Fruit fly (Drosophila melanogaster) whole organism, prepupa: Measurements from ENCODE around the gene CG31259.

Source experiments
- CG10631 ChIP-seq: fragments of 200-800 bp; sonication (Bioruptor generic); optimal IDR thresholded peaks from 2 replicates; lab custom pipeline; 2016; ENCODE audit warnings: missing biosample characterization, missing genetic modification characterization
- CG10669 ChIP-seq: fragments of 200-800 bp; sonication (Bioruptor generic); optimal IDR thresholded peaks from 3 replicates; lab custom pipeline; 2018; ENCODE audit warnings: missing biosample characterization, mild to moderate bottlenecking, missing genetic modification characterization, moderate library complexity
- CG16779 ChIP-seq: fragments of 200-800 bp; sonication (Bioruptor generic); optimal IDR thresholded peaks from 3 replicates; lab custom pipeline; 2017; ENCODE audit warnings: missing biosample characterization, mild to moderate bottlenecking, missing genetic modification characterization
- CG31627 ChIP-seq: fragments of 200-800 bp; sonication (Bioruptor generic); optimal IDR thresholded peaks from 3 replicates; lab custom pipeline; 2016; ENCODE audit warnings: missing biosample characterization, missing genetic modification characterization
- CG3919 ChIP-seq: fragments of 200-800 bp; sonication (Bioruptor generic); optimal IDR thresholded peaks from 3 replicates; lab custom pipeline; 2016; ENCODE audit warnings: missing biosample characterization, missing genetic modification characterization
- CG4318 ChIP-seq: fragments of 200-800 bp; sonication (Bioruptor generic); optimal IDR thresholded peaks from 3 replicates; lab custom pipeline; 2017; ENCODE audit warnings: missing biosample characterization, mild to moderate bottlenecking, missing genetic modification characterization
- CG6792 ChIP-seq: fragments of 200-800 bp; sonication (Bioruptor generic); optimal IDR thresholded peaks from 3 replicates; lab custom pipeline; 2016; ENCODE audit warnings: missing biosample characterization, missing genetic modification characterization
- CG6808 ChIP-seq: fragments of 200-800 bp; sonication (Bioruptor generic); optimal IDR thresholded peaks from 3 replicates; lab custom pipeline; 2017; ENCODE audit warnings: missing biosample characterization, missing genetic modification characterization, mild to moderate bottlenecking, moderate library complexity, missing genetic modification reagents
- CG6854 ChIP-seq: fragments of 200-800 bp; sonication (Bioruptor generic); optimal IDR thresholded peaks from 2 replicates; lab custom pipeline; 2017; ENCODE audit warnings: missing biosample characterization, mild to moderate bottlenecking, missing genetic modification characterization
- CG7368 ChIP-seq: fragments of 200-800 bp; sonication (Bioruptor generic); optimal IDR thresholded peaks from 3 replicates; lab custom pipeline; 2016; ENCODE audit warnings: missing biosample characterization, missing genetic modification characterization
- CG8319 ChIP-seq: fragments of 200-800 bp; sonication (Bioruptor generic); optimal IDR thresholded peaks from 3 replicates; lab custom pipeline; 2016; ENCODE audit warnings: missing biosample characterization, missing genetic modification characterization
- CG9139 ChIP-seq: fragments of 200-800 bp; sonication (Bioruptor generic); optimal IDR thresholded peaks from 3 replicates; lab custom pipeline; 2017; ENCODE audit warnings: missing biosample characterization, mild to moderate bottlenecking, missing genetic modification characterization
- Eip93F ChIP-seq: fragments of 200-800 bp; sonication (Bioruptor generic); optimal IDR thresholded peaks from 2 replicates; lab custom pipeline; 2016; ENCODE audit warnings: missing biosample characterization, mild to moderate bottlenecking, missing genetic modification characterization
- Ets21C ChIP-seq: fragments of 200-800 bp; sonication (Bioruptor generic); optimal IDR thresholded peaks from 3 replicates; lab custom pipeline; 2016; ENCODE audit warnings: missing biosample characterization, missing genetic modification characterization
- Ets96B ChIP-seq: fragments of 200-800 bp; optimal IDR thresholded peaks from 2 replicates; lab custom pipeline; 2019; ENCODE audit warnings: missing biosample characterization, mild to moderate bottlenecking, missing genetic modification characterization, moderate library complexity
- Hr38 ChIP-seq: sonication (Bioruptor generic); optimal IDR thresholded peaks from 2 replicates; lab custom pipeline; 2016; ENCODE audit warnings: missing biosample characterization, missing genetic modification characterization
- Hr39 ChIP-seq: fragments of 200-800 bp; sonication (Bioruptor generic); optimal IDR thresholded peaks from 2 replicates; lab custom pipeline; 2016; ENCODE audit warnings: missing biosample characterization, missing genetic modification characterization
- Hr4 ChIP-seq: fragments of 200-800 bp; sonication (Bioruptor generic); optimal IDR thresholded peaks from 3 replicates; lab custom pipeline; 2016; ENCODE audit warnings: missing biosample characterization, missing genetic modification characterization
- OdsH ChIP-seq: fragments of 200-800 bp; sonication (Bioruptor generic); optimal IDR thresholded peaks from 3 replicates; lab custom pipeline; 2016; ENCODE audit warnings: missing biosample characterization, missing genetic modification characterization
- Smox ChIP-seq: fragments of 200-800 bp; sonication (Bioruptor generic); optimal IDR thresholded peaks from 3 replicates; lab custom pipeline; 2016; ENCODE audit warnings: missing biosample characterization, missing genetic modification characterization
- Sox102F ChIP-seq: fragments of 200-800 bp; sonication (Bioruptor generic); optimal IDR thresholded peaks from 2 replicates; lab custom pipeline; 2016; ENCODE audit warnings: missing biosample characterization, mild to moderate bottlenecking, missing genetic modification characterization
- Sox14 ChIP-seq: fragments of 200-800 bp; sonication (Bioruptor generic); optimal IDR thresholded peaks from 3 replicates; lab custom pipeline; 2016; ENCODE audit warnings: missing biosample characterization, missing genetic modification characterization
- Sox15 ChIP-seq: fragments of 200-800 bp; sonication (Bioruptor generic); optimal IDR thresholded peaks from 3 replicates; lab custom pipeline; 2016; ENCODE audit warnings: missing biosample characterization, missing genetic modification characterization
- acj6 ChIP-seq: fragments of 200-800 bp; sonication (Bioruptor generic); optimal IDR thresholded peaks from 3 replicates; lab custom pipeline; 2016; ENCODE audit warnings: missing biosample characterization, missing genetic modification characterization
- cyc ChIP-seq: fragments of 200-800 bp; sonication (Bioruptor generic); optimal IDR thresholded peaks from 3 replicates; lab custom pipeline; 2016; ENCODE audit warnings: missing biosample characterization, missing genetic modification characterization
- dac ChIP-seq: fragments of 200-800 bp; sonication (Bioruptor generic); optimal IDR thresholded peaks from 2 replicates; lab custom pipeline; 2017; ENCODE audit warnings: missing biosample characterization, mild to moderate bottlenecking, missing genetic modification characterization
- dsx ChIP-seq: fragments of 200-800 bp; optimal IDR thresholded peaks from 3 replicates; lab custom pipeline; 2019; ENCODE audit warnings: missing biosample characterization, mild to moderate bottlenecking, missing genetic modification characterization, moderate library complexity; ENCODE audit not compliant: poor library complexity, severe bottlenecking
- eg ChIP-seq: fragments of 200-800 bp; sonication (Bioruptor generic); IDR thresholded peaks from 3 replicates; pipeline ENCODE4 v1.3.6; 2022; ENCODE audit warnings: missing biosample characterization, missing genetic modification characterization
- esn ChIP-seq: fragments of 200-800 bp; sonication (Bioruptor generic); optimal IDR thresholded peaks from 2 replicates; lab custom pipeline; 2016; ENCODE audit warnings: missing biosample characterization, mild to moderate bottlenecking, missing genetic modification characterization, moderate library complexity
- fd85E ChIP-seq: fragments of 200-800 bp; sonication (Bioruptor generic); optimal IDR thresholded peaks from 3 replicates; lab custom pipeline; 2016; ENCODE audit warnings: missing biosample characterization, missing genetic modification characterization
- fkh ChIP-seq: fragments of 200-800 bp; sonication (Bioruptor generic); optimal IDR thresholded peaks from 3 replicates; lab custom pipeline; 2017; ENCODE audit warnings: missing biosample characterization, mild to moderate bottlenecking, missing genetic modification characterization, moderate library complexity
- lz ChIP-seq: fragments of 200-800 bp; sonication (Bioruptor generic); optimal IDR thresholded peaks from 3 replicates; lab custom pipeline; 2016; ENCODE audit warnings: missing biosample characterization, missing genetic modification characterization
- svp ChIP-seq: fragments of 200-800 bp; sonication (Bioruptor generic); peaks from one replicate; lab custom pipeline; 2016; ENCODE audit warnings: missing biosample characterization, missing genetic modification characterization
- topi ChIP-seq: fragments of 200-800 bp; sonication (Bioruptor generic); optimal IDR thresholded peaks from 3 replicates; lab custom pipeline; 2016; ENCODE audit warnings: missing biosample characterization, missing genetic modification characterization
- vri ChIP-seq: fragments of 200-800 bp; sonication (Bioruptor generic); optimal IDR thresholded peaks from 3 replicates; lab custom pipeline; 2016; ENCODE audit warnings: missing biosample characterization, mild to moderate bottlenecking, missing genetic modification characterization

The CG31259 gene

dm6 chr3R:8561522-8561921 lies 37.8 kb downstream of the CG31259 start, which contains the start of gene pch2:
Gene pch2 (minus strand): TSS chr3R:8561764.
- TF ChIP-seq CG6792 (GFP tag; lab: Kevin White, UChicago) (no peak), Sox102F (GFP tag; lab: Kevin White, UChicago) (no peak), CG7368 (GFP tag; lab: Kevin White, UChicago) (no peak), Eip93F (GFP tag; lab: Kevin White, UChicago) (no peak), CG3919 (GFP tag; lab: Kevin White, UChicago) (no peak), Ets96B (no peak), OdsH (GFP tag; lab: Kevin White, UChicago) (no peak), dsx (GFP tag; lab: Kevin White, UChicago) (peak; percentile 66), CG8319 (GFP tag; lab: Kevin White, UChicago) (no peak), Hr4 (no peak), fd85E (GFP tag; lab: Kevin White, UChicago) (no peak), CG10669 (GFP tag; lab: Kevin White, UChicago) (no peak), Sox14 (GFP tag; lab: Kevin White, UChicago) (peak; percentile 73)
- TF ChIP-seq, all 60 proteins: peak for 2

- peak; percentile 1 for TF ChIP-seq svp
- TF ChIP-seq esn (GFP tag; lab: Kevin White, UChicago), result no peak
- TF ChIP-seq dsx (GFP tag; lab: Kevin White, UChicago), result no peak
- TF ChIP-seq Smox (GFP tag; lab: Kevin White, UChicago), result peak; percentile 22
- peak; percentile 22 for TF ChIP-seq cyc
- TF ChIP-seq CG6808 (GFP tag; lab: Kevin White, UChicago), result no peak
- TF ChIP-seq Hr39 (GFP tag; lab: Kevin White, UChicago), result peak; percentile 30
- TF ChIP-seq vri (GFP tag; lab: Kevin White, UChicago), result no peak
- no peak for TF ChIP-seq topi (GFP tag; lab: Kevin White, UChicago)
- TF ChIP-seq CG10631 (GFP tag; lab: Kevin White, UChicago), result peak; percentile 3
- no peak for TF ChIP-seq acj6 (GFP tag; lab: Kevin White, UChicago)
- TF ChIP-seq CG31627 (GFP tag; lab: Kevin White, UChicago), result peak; percentile 41
- no peak for TF ChIP-seq Ets96B
- no peak for TF ChIP-seq CG9139 (GFP tag; lab: Kevin White, UChicago)
- peak; percentile 13 for TF ChIP-seq lz
- TF ChIP-seq Ets21C, result peak; percentile 6
Measured at dm6 chr3R:8562484-8562886, 38.7 kb downstream of the CG31259 start, which contains the start of the genes mRpS18A and CG31460. Gene mRpS18A (minus strand): TSS chr3R:8562593. Gene CG31460 (plus strand): TSS chr3R:8562673.

DNA sequence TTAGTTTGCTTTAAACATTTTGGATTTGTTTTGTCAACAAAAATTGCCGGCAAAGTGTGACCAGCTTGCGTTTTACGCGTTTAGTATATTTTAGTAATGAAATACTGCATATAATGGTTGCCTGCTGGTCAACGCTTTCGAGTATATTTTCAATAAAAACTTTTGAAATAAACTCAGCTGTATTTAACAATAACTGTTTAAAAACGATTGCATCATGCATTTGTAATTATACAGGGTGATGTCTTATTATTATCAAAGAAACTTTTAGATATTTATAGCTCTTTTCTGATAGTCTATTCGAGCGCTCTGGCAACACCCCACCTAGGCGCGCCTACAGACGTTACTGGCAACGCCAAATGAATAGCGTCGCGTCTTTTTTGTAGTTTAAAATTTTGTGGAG lies 40.0 kb downstream of the CG31259 start, which contains the start of gene Cenp-C:
Gene Cenp-C, plus strand, starts transcription at position 332 of the 400 bp plus-strand sequence.
- TF ChIP-seq CG16779 (tag; lab: Kevin White, UChicago), result no peak
- no peak for TF ChIP-seq dac
- no peak for TF ChIP-seq Ets21C
- no peak for TF ChIP-seq CG10669 (GFP tag; lab: Kevin White, UChicago)
- peak; percentile 47 for TF ChIP-seq lz
- peak; percentile 48 for TF ChIP-seq Hr39 (GFP tag; lab: Kevin White, UChicago)
- peak; percentile 35 for TF ChIP-seq cyc
- TF ChIP-seq Sox14 (GFP tag; lab: Kevin White, UChicago), result peak; percentile 51
- TF ChIP-seq CG8319 (GFP tag; lab: Kevin White, UChicago), result no peak
- TF ChIP-seq CG7368 (GFP tag; lab: Kevin White, UChicago), result no peak
- no peak for TF ChIP-seq topi (GFP tag; lab: Kevin White, UChicago)
- peak; percentile 17 for TF ChIP-seq CG10631 (GFP tag; lab: Kevin White, UChicago)
- TF ChIP-seq fkh (GFP tag; lab: Kevin White, UChicago), result peak; percentile 73
- TF ChIP-seq Sox15 (GFP tag; lab: Kevin White, UChicago), result peak; percentile 15
- TF ChIP-seq acj6 (GFP tag; lab: Kevin White, UChicago), result peak; percentile 4
- TF ChIP-seq Hr4, result peak; percentile 25
- peak; percentile 2 for TF ChIP-seq Ets96B
- no peak for TF ChIP-seq Sox102F (GFP tag; lab: Kevin White, UChicago)
- TF ChIP-seq Hr38, result no peak
- TF ChIP-seq Smox (GFP tag; lab: Kevin White, UChicago), result peak; percentile 1
- peak; percentile 44 for TF ChIP-seq esn (GFP tag; lab: Kevin White, UChicago)
- TF ChIP-seq CG6854 (GFP tag; lab: Kevin White, UChicago), result no peak
- 0 out of 3 replicates have a peak, but pooled peaks have one; percentile 14 for TF ChIP-seq eg (GFP tag; lab: Robert Waterston, UW)
- TF ChIP-seq CG31627 (GFP tag; lab: Kevin White, UChicago), result peak; percentile 44
- TF ChIP-seq CG4318 (GFP tag; lab: Kevin White, UChicago), result no peak
- TF ChIP-seq, all 60 proteins: peak for 14
